Fruit fly (Drosophila melanogaster) whole organism, embryonic: ENCODE results near the gene Mrm2.

Experiments used
- ATbp ChIP-seq: fragments of 200-800 bp; sonication (Bioruptor generic); optimal IDR thresholded peaks from 2 replicates; lab custom pipeline; 2017; ENCODE audit warnings: missing biosample characterization, mild to moderate bottlenecking, missing genetic modification characterization, missing genetic modification reagents
- BtbVII ChIP-seq: fragments of 200-800 bp; sonication (Bioruptor generic); optimal IDR thresholded peaks from 3 replicates; lab custom pipeline; 2017; ENCODE audit warnings: missing biosample characterization, mild to moderate bottlenecking, missing genetic modification characterization
- CG10267 ChIP-seq: fragments of 200-800 bp; sonication (Bioruptor generic); optimal IDR thresholded peaks from 2 replicates; lab custom pipeline; 2018; ENCODE audit warnings: missing biosample characterization, mild to moderate bottlenecking, missing genetic modification characterization, moderate library complexity
- CG10543 ChIP-seq: fragments of 200-800 bp; sonication (Bioruptor generic); optimal IDR thresholded peaks from 3 replicates; lab custom pipeline; 2017; ENCODE audit warnings: missing biosample characterization, mild to moderate bottlenecking, missing genetic modification characterization, moderate library complexity
- CG10979 ChIP-seq: fragments of 200-800 bp; sonication (Bioruptor generic); optimal IDR thresholded peaks from 2 replicates; lab custom pipeline; 2018; ENCODE audit warnings: missing biosample characterization, mild to moderate bottlenecking, missing genetic modification characterization, moderate library complexity
- CG11093 ChIP-seq: fragments of 200-800 bp; sonication (Bioruptor generic); IDR thresholded peaks from 3 replicates; pipeline ENCODE4 v1.3.6; 2022; ENCODE audit warnings: missing biosample characterization, missing genetic modification characterization
- CG12155 ChIP-seq: fragments of 200-800 bp; sonication (Bioruptor generic); optimal IDR thresholded peaks from 3 replicates; lab custom pipeline; 2016; ENCODE audit warnings: missing biosample characterization, missing genetic modification characterization
- CG12219 ChIP-seq: fragments of 200-800 bp; sonication (Bioruptor generic); optimal IDR thresholded peaks from 3 replicates; lab custom pipeline; 2018; ENCODE audit warnings: missing biosample characterization, mild to moderate bottlenecking, missing genetic modification characterization
- CG12659 ChIP-seq: fragments of 200-800 bp; sonication (Bioruptor generic); optimal IDR thresholded peaks from 3 replicates; lab custom pipeline; 2017; ENCODE audit warnings: mild to moderate bottlenecking, missing biosample characterization, missing genetic modification reagents, missing genetic modification characterization
- CG13287 ChIP-seq: fragments of 200-800 bp; sonication (Bioruptor generic); IDR thresholded peaks from 2 replicates; pipeline ENCODE4 v1.3.6; 2022; ENCODE audit warnings: missing biosample characterization, missing genetic modification characterization; ENCODE audit not compliant: partially characterized antibody
- CG14441 ChIP-seq: fragments of 200-800 bp; sonication (Bioruptor generic); IDR thresholded peaks from 2 replicates; pipeline ENCODE4 v1.3.6; 2022; ENCODE audit warnings: missing biosample characterization, missing genetic modification characterization
- CG15073 ChIP-seq: fragments of 200-800 bp; sonication (Bioruptor generic); optimal IDR thresholded peaks from 2 replicates; lab custom pipeline; 2016; ENCODE audit warnings: missing biosample characterization, missing genetic modification characterization
- CG15696 ChIP-seq: fragments of 200-800 bp; sonication (Bioruptor generic); optimal IDR thresholded peaks from 2 replicates; lab custom pipeline; 2019; ENCODE audit warnings: missing biosample characterization, mild to moderate bottlenecking, missing genetic modification characterization, moderate library complexity
- CG16863 ChIP-seq: fragments of 200-800 bp; sonication (Bioruptor generic); optimal IDR thresholded peaks from 3 replicates; lab custom pipeline; 2016; ENCODE audit warnings: missing biosample characterization, missing genetic modification characterization
- CG17328 ChIP-seq: fragments of 200-800 bp; sonication (Bioruptor generic); IDR thresholded peaks from 2 replicates; pipeline ENCODE4 v1.3.6; 2022; ENCODE audit warnings: missing biosample characterization, missing genetic modification characterization
- CG17359 ChIP-seq: fragments of 200-800 bp; sonication (Bioruptor generic); optimal IDR thresholded peaks from 3 replicates; lab custom pipeline; 2018; ENCODE audit warnings: missing biosample characterization, mild to moderate bottlenecking, missing genetic modification characterization, moderate library complexity
- CG17385 ChIP-seq: fragments of 200-800 bp; sonication (Bioruptor generic); optimal IDR thresholded peaks from 3 replicates; lab custom pipeline; 2018; ENCODE audit warnings: missing biosample characterization, mild to moderate bottlenecking, missing genetic modification characterization
- CG17912 ChIP-seq: fragments of 200-800 bp; sonication (Bioruptor generic); optimal IDR thresholded peaks from 2 replicates; lab custom pipeline; 2018; ENCODE audit warnings: missing biosample characterization, mild to moderate bottlenecking, missing genetic modification characterization
- CG18011 ChIP-seq: fragments of 200-800 bp; sonication (Bioruptor generic); optimal IDR thresholded peaks from 2 replicates; lab custom pipeline; 2017; ENCODE audit warnings: missing biosample characterization, missing genetic modification characterization, mild to moderate bottlenecking, moderate library complexity, missing genotype
- CG2678 ChIP-seq: fragments of 200-800 bp; sonication (Bioruptor generic); optimal IDR thresholded peaks from 3 replicates; lab custom pipeline; 2019; ENCODE audit warnings: missing biosample characterization, mild to moderate bottlenecking, missing genetic modification characterization, moderate library complexity
- CG31388 ChIP-seq: fragments of 200-800 bp; sonication (Bioruptor generic); optimal IDR thresholded peaks from 2 replicates; lab custom pipeline; 2016; ENCODE audit warnings: missing biosample characterization, missing genetic modification characterization
- CG3281 ChIP-seq: fragments of 200-800 bp; sonication (Bioruptor generic); optimal IDR thresholded peaks from 3 replicates; lab custom pipeline; 2017; ENCODE audit warnings: missing biosample characterization, mild to moderate bottlenecking, missing genetic modification characterization
- CG34422 ChIP-seq: fragments of 200-800 bp; sonication (Bioruptor generic); IDR thresholded peaks from 3 replicates; pipeline ENCODE4 v1.3.6; 2022; ENCODE audit warnings: missing biosample characterization, missing genetic modification characterization
- CG5245 ChIP-seq: fragments of 200-800 bp; sonication (Bioruptor generic); optimal IDR thresholded peaks from 3 replicates; lab custom pipeline; 2016; ENCODE audit warnings: missing biosample characterization, missing genetic modification characterization
- CrebB ChIP-seq: fragments of 200-800 bp; sonication (Bioruptor generic); optimal IDR thresholded peaks from 3 replicates; lab custom pipeline; 2018; ENCODE audit warnings: missing biosample characterization, mild to moderate bottlenecking, missing genetic modification characterization
- Dbx ChIP-seq: fragments of 200-800 bp; sonication (Bioruptor generic); IDR thresholded peaks from 3 replicates; pipeline ENCODE4 v1.3.6; 2022; ENCODE audit warnings: missing biosample characterization, missing genetic modification characterization
- Drgx ChIP-seq: fragments of 200-800 bp; sonication (Bioruptor generic); IDR thresholded peaks from 2 replicates; pipeline ENCODE4 v1.3.6; 2022; ENCODE audit warnings: missing biosample characterization, missing genetic modification characterization
- Gug ChIP-seq: fragments of 200-800 bp; sonication (Bioruptor generic); IDR thresholded peaks from 4 replicates; pipeline ENCODE4 v1.3.6; 2022; ENCODE audit warnings: missing biosample characterization, missing genetic modification characterization
- HmgZ ChIP-seq: fragments of 200-800 bp; sonication (Bioruptor generic); optimal IDR thresholded peaks from 2 replicates; lab custom pipeline; 2018; ENCODE audit warnings: missing biosample characterization, mild to moderate bottlenecking, missing genetic modification characterization
- Hsf ChIP-seq: fragments of 200-800 bp; sonication (Bioruptor generic); optimal IDR thresholded peaks from 3 replicates; lab custom pipeline; 2016; ENCODE audit warnings: missing biosample characterization, missing genetic modification characterization
- MTF-1 ChIP-seq: fragments of 200-800 bp; sonication (Bioruptor generic); optimal IDR thresholded peaks from 2 replicates; lab custom pipeline; 2018; ENCODE audit warnings: missing biosample characterization, mild to moderate bottlenecking, missing genetic modification characterization, borderline replicate concordance
- Nf-YC ChIP-seq: fragments of 200-800 bp; optimal IDR thresholded peaks from 3 replicates; lab custom pipeline; 2019; ENCODE audit warnings: missing biosample characterization, mild to moderate bottlenecking, missing genetic modification characterization, moderate library complexity
- Ptx1 ChIP-seq: fragments of 200-800 bp; sonication (Bioruptor generic); IDR thresholded peaks from 2 replicates; pipeline ENCODE4 v1.3.6; 2022; ENCODE audit warnings: missing biosample characterization, missing genetic modification characterization
- Scr ChIP-seq: fragments of 200-800 bp; sonication (Bioruptor generic); IDR thresholded peaks from 2 replicates; pipeline ENCODE4 v1.3.6; 2022; ENCODE audit warnings: missing biosample characterization, missing genetic modification characterization; ENCODE audit not compliant: partially characterized antibody
- Xbp1 ChIP-seq: fragments of 200-800 bp; sonication (Bioruptor generic); optimal IDR thresholded peaks from 3 replicates; lab custom pipeline; 2016; ENCODE audit warnings: missing biosample characterization, mild to moderate bottlenecking, missing genetic modification characterization
- ab ChIP-seq: fragments of 200-800 bp; sonication (Bioruptor generic); optimal IDR thresholded peaks from 2 replicates; lab custom pipeline; 2016; ENCODE audit warnings: missing biosample characterization, missing genetic modification characterization
- abd-A ChIP-seq: fragments of 200-800 bp; sonication (Bioruptor generic); optimal IDR thresholded peaks from 3 replicates; lab custom pipeline; 2019; ENCODE audit warnings: missing biosample characterization, mild to moderate bottlenecking, missing genetic modification characterization, moderate library complexity
- danr ChIP-seq: fragments of 200-800 bp; sonication (Bioruptor generic); IDR thresholded peaks from 2 replicates; pipeline ENCODE4 v1.3.6; 2022; ENCODE audit warnings: missing biosample characterization, missing genetic modification characterization
- dysf ChIP-seq: fragments of 200-800 bp; sonication (Bioruptor generic); IDR thresholded peaks from 3 replicates; pipeline ENCODE4 v1.3.6; 2022; ENCODE audit warnings: missing biosample characterization, missing genetic modification characterization
- fu2 ChIP-seq: fragments of 200-800 bp; sonication (Bioruptor generic); optimal IDR thresholded peaks from 2 replicates; lab custom pipeline; 2016; ENCODE audit warnings: missing biosample characterization, missing genetic modification characterization
- jing ChIP-seq: fragments of 200-800 bp; sonication (Bioruptor generic); optimal IDR thresholded peaks from 2 replicates; lab custom pipeline; 2018; ENCODE audit warnings: missing biosample characterization, mild to moderate bottlenecking, missing genetic modification characterization
- lov ChIP-seq, 2 experiments: fragments of 200-800 bp in 1 of 2; fragments of >200 bp in 1 of 2; sonication (Bioruptor generic) in 1 of 2; IDR thresholded peaks in 1 of 2; optimal IDR thresholded peaks in 1 of 2; 2 replicates in 1 of 2; 3 replicates in 1 of 2; pipeline versions ENCODE4 v1.3.6 to Lab custom; 2017 to 2022; ENCODE audit warnings: missing biosample characterization in 1 of 2, missing genetic modification characterization in 1 of 2
- pho ChIP-seq: fragments of 200-800 bp; sonication (Bioruptor generic); optimal IDR thresholded peaks from 2 replicates; lab custom pipeline; 2016; ENCODE audit warnings: missing biosample characterization, missing genetic modification characterization
- sug ChIP-seq: fragments of 200-800 bp; optimal IDR thresholded peaks from 2 replicates; lab custom pipeline; 2019; ENCODE audit warnings: missing biosample characterization, mild to moderate bottlenecking, missing genetic modification characterization, moderate library complexity
- twi ChIP-seq: fragments of 200-800 bp; optimal IDR thresholded peaks from 2 replicates; lab custom pipeline; 2019; ENCODE audit warnings: missing biosample characterization, mild to moderate bottlenecking, missing genetic modification characterization, moderate library complexity
- wdn ChIP-seq: fragments of 200-800 bp; sonication (Bioruptor generic); IDR thresholded peaks from 2 replicates; pipeline ENCODE4 v1.3.6; 2022; ENCODE audit warnings: missing biosample characterization, missing genetic modification characterization
- wor ChIP-seq: fragments of 200-800 bp; sonication (Bioruptor generic); IDR thresholded peaks from 2 replicates; pipeline ENCODE4 v1.3.6; 2022; ENCODE audit warnings: missing biosample characterization, missing genetic modification characterization

Mrm2 gene

DNA sequence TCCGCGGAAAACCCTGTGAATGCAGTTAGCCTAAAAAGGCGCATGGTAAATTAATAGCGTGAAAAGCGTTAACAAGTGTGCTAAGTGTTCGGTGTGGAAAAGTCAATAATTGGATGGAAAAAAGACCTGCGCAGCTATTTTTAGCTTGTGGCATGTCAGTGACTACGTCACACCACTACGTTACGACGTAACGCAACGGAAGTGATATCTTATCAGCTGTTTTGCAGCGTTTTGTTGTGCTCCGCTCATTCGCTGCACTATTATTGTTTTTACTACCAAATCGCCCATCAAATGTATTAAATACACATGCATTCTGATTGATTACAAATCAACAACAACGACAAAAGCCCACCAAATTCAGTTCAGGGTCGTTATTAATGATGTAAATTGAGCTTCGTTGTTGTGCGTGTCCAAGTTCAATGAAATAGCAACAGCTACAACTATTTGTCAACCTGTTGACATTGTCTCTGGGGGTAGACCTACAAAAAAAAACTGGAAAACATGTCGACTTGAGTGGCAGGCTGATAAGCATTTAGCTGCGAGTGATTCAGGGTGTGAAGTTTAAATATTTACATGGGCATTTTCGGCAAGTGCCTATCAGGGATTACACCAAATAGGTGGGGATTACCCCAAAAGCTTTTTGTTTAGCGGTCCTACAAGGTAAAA is 13.7 kb upstream of the Mrm2 start (continued):
- TF ChIP-seq lov (optimal IDR thresholded peaks at IDR 0.05; lab: Kevin White, UChicago) (no peak), lov (GFP tag; IDR thresholded peaks at IDR 0.05; lab: Robert Waterston, UW) (no peak), CG10979 (tag; lab: Kevin White, UChicago) (peak; percentile 2), ab (GFP tag; lab: Kevin White, UChicago) (no peak), CG5245 (GFP tag; lab: Kevin White, UChicago) (no peak), CG15696 (peak; percentile 1), Nf-YC (tag; lab: Kevin White, UChicago) (peak; percentile 4), Scr (GFP tag; lab: Robert Waterston, UW) (no peak)

DNA sequence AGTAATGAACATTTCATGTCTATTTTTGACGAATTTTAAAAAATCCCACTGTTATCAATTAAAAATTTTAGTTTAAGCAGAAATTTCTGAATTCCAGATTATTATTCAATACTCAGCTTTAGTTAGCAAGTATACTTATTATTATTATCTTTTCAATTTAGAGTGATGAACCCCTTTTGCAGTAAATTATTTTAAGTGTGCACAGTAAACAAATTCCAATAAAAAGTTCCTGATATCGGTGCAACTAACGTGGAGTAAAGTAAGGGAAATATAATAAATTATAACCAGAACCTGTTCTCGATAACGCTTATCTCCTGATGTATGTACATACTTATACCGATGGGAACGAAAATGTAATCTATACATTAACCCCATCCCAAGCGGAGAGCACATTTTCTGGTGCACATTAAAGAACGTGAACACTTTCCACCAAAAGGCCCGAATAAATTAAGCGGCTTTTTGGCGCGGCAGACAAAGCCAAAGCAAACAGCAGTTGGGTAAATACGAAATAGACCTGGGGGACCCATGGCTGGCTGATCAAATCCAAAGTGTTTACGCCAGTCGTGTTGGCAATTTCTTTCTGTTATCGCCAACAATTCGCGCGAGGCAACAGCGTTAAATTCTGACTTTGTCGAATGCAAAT is 3.3 kb upstream of the Mrm2 start:
- peak; percentile 68 for TF ChIP-seq CG3281 (GFP tag; lab: Kevin White, UChicago)
- TF ChIP-seq CG17328 (GFP tag; lab: Robert Waterston, UW): no peak
- TF ChIP-seq CG17359 (tag; lab: Kevin White, UChicago): no peak
- peak; percentile 3 for TF ChIP-seq CG17385 (GFP tag; lab: Kevin White, UChicago)
- peak; percentile 68 for TF ChIP-seq BtbVII
- TF ChIP-seq CG15073 (GFP tag; lab: Kevin White, UChicago): no peak
- TF ChIP-seq CG13287 (GFP tag; lab: Robert Waterston, UW): no peak
- no peak for TF ChIP-seq CG12155
- TF ChIP-seq Ptx1: no peak
- TF ChIP-seq CG14441 (GFP tag; lab: Robert Waterston, UW): no peak; the same call in 1 of the 2 replicates
- TF ChIP-seq Gug (GFP tag; lab: Robert Waterston, UW): no peak
- TF ChIP-seq wor (GFP tag; lab: Robert Waterston, UW): no peak
- peak; percentile 16 for TF ChIP-seq CG12659 (GFP tag; lab: Kevin White, UChicago)
- no peak for TF ChIP-seq CG2678 (tag; lab: Kevin White, UChicago)
- TF ChIP-seq dysf: no peak
- no peak for TF ChIP-seq MTF-1 (GFP tag; lab: Kevin White, UChicago)
- peak; percentile 22 for TF ChIP-seq CG12219
- no peak for TF ChIP-seq CG31388 (GFP tag; lab: Kevin White, UChicago)
- TF ChIP-seq twi (tag; lab: Kevin White, UChicago): no peak
- TF ChIP-seq CG17912 (GFP tag; lab: Kevin White, UChicago): no peak
- TF ChIP-seq sug (tag; lab: Kevin White, UChicago): peak; percentile 37
- peak; percentile 27 for TF ChIP-seq CG18011
- no peak for TF ChIP-seq Drgx (GFP tag; lab: Robert Waterston, UW)
- peak; percentile 46 for TF ChIP-seq CrebB
- no peak for TF ChIP-seq CG10267 (tag; lab: Kevin White, UChicago)
- peak; percentile 37 for TF ChIP-seq pho (GFP tag; lab: Kevin White, UChicago)
- TF ChIP-seq CG34422 (GFP tag; lab: Robert Waterston, UW): no peak
- TF ChIP-seq abd-A (tag; lab: Kevin White, UChicago): no peak
- peak; percentile 68; the same call in 2 of the 3 replicates for TF ChIP-seq Dbx (GFP tag; lab: Robert Waterston, UW)
- no peak for TF ChIP-seq CG16863 (GFP tag; lab: Kevin White, UChicago)
- no peak for TF ChIP-seq CG11093 (GFP tag; lab: Robert Waterston, UW)
- TF ChIP-seq wdn: 0 out of 2 replicates have a peak, but pooled peaks have one; percentile 21
- TF ChIP-seq ATbp (GFP tag; lab: Kevin White, UChicago): peak; percentile 67
- TF ChIP-seq jing (GFP tag; lab: Kevin White, UChicago): no peak
- no peak for TF ChIP-seq Hsf (GFP tag; lab: Kevin White, UChicago)
- TF ChIP-seq fu2 (GFP tag; lab: Kevin White, UChicago): no peak
- peak; percentile 31 for TF ChIP-seq HmgZ (tag; lab: Kevin White, UChicago)
- TF ChIP-seq Xbp1 (GFP tag; lab: Kevin White, UChicago): no peak
- TF ChIP-seq danr (GFP tag; lab: Robert Waterston, UW): no peak
- no peak for TF ChIP-seq CG10543 (GFP tag; lab: Kevin White, UChicago)
